Worm (Caenorhabditis elegans) whole organism, midembryonic: Measurements from ENCODE around the gene zyg-8.

ENCODE experiments used
- T22C8.4 ChIP-seq: fragments of 200-800 bp; sonication (Bioruptor generic); IDR thresholded peaks from 2 replicates; pipeline ENCODE4 v1.3.6; 2022; ENCODE audit warnings: missing genetic modification characterization, missing compliant biosample characterization
- cog-1 ChIP-seq: sonication (generic microtip); optimal IDR thresholded peaks from 2 replicates; lab custom pipeline; 2016; ENCODE audit warnings: missing genetic modification characterization, missing compliant biosample characterization
- flt-1 ChIP-seq: fragments of 200-800 bp; sonication (Bioruptor generic); IDR thresholded peaks from 2 replicates; pipeline ENCODE4 v1.3.6; 2022; ENCODE audit warnings: missing genetic modification characterization, missing compliant biosample characterization
- klf-2 ChIP-seq: fragments of 200-800 bp; sonication (Bioruptor generic); conservative IDR thresholded peaks from 2 replicates; pipeline ENCODE4 v1.3.6; 2022; ENCODE audit warnings: missing genetic modification reagents, missing genetic modification characterization, missing compliant biosample characterization
- med-1 ChIP-seq: sonication (generic microtip); optimal IDR thresholded peaks from 2 replicates; lab custom pipeline; 2017; ENCODE audit warnings: missing genetic modification characterization, mild to moderate bottlenecking, missing compliant biosample characterization, antibody characterized with exemption, missing genetic modification reagents; ENCODE audit not compliant: insufficient read depth
- ref-1 ChIP-seq: fragments of 200-800 bp; sonication (Bioruptor generic); conservative IDR thresholded peaks from 2 replicates; pipeline ENCODE4 v1.3.6; 2022; ENCODE audit warnings: missing genetic modification reagents, missing genetic modification characterization, missing compliant biosample characterization
- ztf-29 ChIP-seq: fragments of 200-800 bp; sonication (Bioruptor generic); IDR thresholded peaks from 2 replicates; pipeline ENCODE4 v1.3.6; 2022; ENCODE audit warnings: missing genetic modification reagents, missing genetic modification characterization, missing compliant biosample characterization

DNA sequence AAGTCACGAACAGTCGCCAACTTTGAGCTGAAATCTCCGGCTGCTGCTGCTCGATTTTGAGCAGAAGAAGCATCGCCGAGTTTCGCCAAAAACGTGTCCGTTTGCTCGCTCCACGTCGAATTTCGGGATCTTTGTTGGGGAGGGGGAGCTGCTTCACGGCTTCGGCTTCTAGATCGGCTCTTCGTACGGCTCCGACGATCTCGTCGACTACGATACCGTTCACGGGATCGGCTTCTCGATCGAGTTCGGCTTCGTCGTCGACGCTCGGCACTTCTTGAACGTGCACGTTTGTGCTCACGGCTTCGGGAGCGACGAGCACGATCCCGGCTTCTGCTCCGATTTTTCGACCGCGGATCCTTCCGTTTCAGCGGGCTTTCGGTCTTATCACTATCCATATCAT, 24.3 kb upstream of the zyg-8 start:
- no peak for TF ChIP-seq flt-1 (GFP tag; lab: Robert Waterston, UW)
- no peak for TF ChIP-seq ref-1
- TF ChIP-seq T22C8.4: no peak
- TF ChIP-seq cog-1 (tag; lab: Kevin White, UChicago): no peak
- TF ChIP-seq ztf-29 (GFP tag; lab: Robert Waterston, UW): no peak
- TF ChIP-seq klf-2 (GFP tag; lab: Robert Waterston, UW): no peak
- TF ChIP-seq med-1 (GFP tag; lab: Kevin White, UChicago): no peak
